Worm (Caenorhabditis elegans): ENCODE measurements around the gene blos-2.

ce11 chrIV:6325772-6326171 lies 8.2 kb upstream of the blos-2 start:
- TF ChIP-seq ceh-13 (GFP tag; optimal IDR thresholded peaks at IDR 0.05): no peak
- TF ChIP-seq hnd-1 (tag; optimal IDR thresholded peaks at IDR 0.05): no peak
- TF ChIP-seq ceh-36 (tag; optimal IDR thresholded peaks at IDR 0.05): no peak
- TF ChIP-seq tra-4 (tag; optimal IDR thresholded peaks at IDR 0.05): no peak
- TF ChIP-seq tbx-37 (GFP tag; conservative IDR thresholded peaks at IDR 0.05): no peak
- no peak for TF ChIP-seq ama-1 (optimal IDR thresholded peaks at IDR 0.05)
- no peak for TF ChIP-seq flt-1 (GFP tag; IDR thresholded peaks at IDR 0.05)
- TF ChIP-seq tbx-11 (GFP tag; IDR thresholded peaks at IDR 0.05): no peak
